Worm (Caenorhabditis elegans) whole organism, L2 larva: ENCODE results near the gene bcat-1.

Experiments used
- F13H6.1 ChIP-seq: sonication (generic microtip); optimal IDR thresholded peaks from 2 replicates; lab custom pipeline; 2016; ENCODE audit warnings: missing genetic modification characterization, missing compliant biosample characterization
- nhr-237 ChIP-seq: fragments of 150-350 bp; optimal IDR thresholded peaks from 2 replicates; lab custom pipeline; 2014; ENCODE audit warnings: missing biosample characterization, missing genetic modification characterization

ce11 chrX:12912435-12912834 is 35.2 kb downstream of the bcat-1 start:
- TF ChIP-seq F13H6.1 (tag; lab: Kevin White, UChicago) (no peak), nhr-237 (no peak)
